Worm (Caenorhabditis elegans) whole organism, young adult: Measurements from ENCODE around the gene F25B4.7.
A peak's percentile ranks its signal among the peaks of the same experiment; 100 is the strongest.

Experiments
- B0019.2 ChIP-seq: fragments of 200-800 bp; sonication (Bioruptor generic); conservative IDR thresholded peaks from 2 replicates; pipeline ENCODE4 v1.3.6; 2022; ENCODE audit warnings: missing genetic modification reagents, missing genetic modification characterization, missing compliant biosample characterization
- B0261.1 ChIP-seq: sonication (generic microtip); optimal IDR thresholded peaks from 2 replicates; lab custom pipeline; 2016; ENCODE audit warnings: mild to moderate bottlenecking, missing genetic modification characterization, moderate library complexity, missing compliant biosample characterization
- C17E4.6 ChIP-seq: fragments of 200-800 bp; sonication (Bioruptor generic); IDR thresholded peaks from 2 replicates; pipeline ENCODE4 v1.3.6; 2022; ENCODE audit warnings: missing genetic modification reagents, missing genetic modification characterization, missing compliant biosample characterization
- F10E7.11 ChIP-seq: sonication (generic microtip); optimal IDR thresholded peaks from 2 replicates; lab custom pipeline; 2017; ENCODE audit warnings: mild to moderate bottlenecking, missing genetic modification characterization, moderate library complexity, missing compliant biosample characterization
- F39B2.1 ChIP-seq: fragments of 200-800 bp; sonication (Bioruptor generic); IDR thresholded peaks from 2 replicates; pipeline ENCODE4 v1.3.6; 2022; ENCODE audit warnings: missing genetic modification reagents, missing genetic modification characterization, missing compliant biosample characterization
- F57C9.4 ChIP-seq: sonication (generic microtip); optimal IDR thresholded peaks from 2 replicates; lab custom pipeline; 2017; ENCODE audit warnings: mild to moderate bottlenecking, missing genetic modification characterization, missing compliant biosample characterization
- K11D2.4 ChIP-seq: fragments of 200-800 bp; sonication (Bioruptor generic); IDR thresholded peaks from 2 replicates; pipeline ENCODE4 v1.3.6; 2022; ENCODE audit warnings: missing genetic modification reagents, missing genetic modification characterization, missing compliant biosample characterization
- T07F8.4 ChIP-seq: sonication (generic microtip); optimal IDR thresholded peaks from 2 replicates; lab custom pipeline; 2016; ENCODE audit warnings: mild to moderate bottlenecking, missing genetic modification characterization, moderate library complexity, missing compliant biosample characterization
- Y53F4B.3 ChIP-seq: fragments of 200-800 bp; sonication (Bioruptor generic); IDR thresholded peaks from 2 replicates; pipeline ENCODE4 v1.3.6; 2022; ENCODE audit warnings: missing genetic modification reagents, missing genetic modification characterization, missing compliant biosample characterization
- Y56A3A.18 ChIP-seq: fragments of 200-800 bp; sonication (Bioruptor generic); IDR thresholded peaks from 2 replicates; pipeline ENCODE4 v1.3.6; 2022; ENCODE audit warnings: missing genetic modification reagents, missing genetic modification characterization, missing compliant biosample characterization
- Y95B8A.8 ChIP-seq: fragments of 200-800 bp; sonication (Bioruptor generic); IDR thresholded peaks from 2 replicates; pipeline ENCODE4 v1.3.6; 2022; ENCODE audit warnings: missing genetic modification reagents, missing genetic modification characterization, missing compliant biosample characterization
- aptf-2 ChIP-seq: fragments of 200-800 bp; sonication (Bioruptor generic); conservative IDR thresholded peaks from 2 replicates; pipeline ENCODE4 v1.3.6; 2022; ENCODE audit warnings: missing genetic modification reagents, missing genetic modification characterization, missing compliant biosample characterization
- aptf-3 ChIP-seq: fragments of 200-800 bp; sonication (Bioruptor generic); IDR thresholded peaks from 2 replicates; pipeline ENCODE4 v1.3.6; 2022; ENCODE audit warnings: missing genetic modification characterization, missing compliant biosample characterization
- attf-6 ChIP-seq: fragments of 200-800 bp; sonication (Bioruptor generic); IDR thresholded peaks from 2 replicates; pipeline ENCODE4 v1.3.6; 2022; ENCODE audit warnings: missing genetic modification reagents, missing genetic modification characterization, missing compliant biosample characterization
- cebp-1 ChIP-seq, 2 experiments: fragments of 200-800 bp in 1 of 2; sonication (Bioruptor generic) in 1 of 2; sonication (generic microtip) in 1 of 2; IDR thresholded peaks in 1 of 2; optimal IDR thresholded peaks in 1 of 2; 2 replicates each; pipeline versions ENCODE4 v1.3.6 to Lab custom; 2017 to 2022; ENCODE audit warnings: missing compliant biosample characterization in 2 of 2, missing genetic modification characterization in 2 of 2, mild to moderate bottlenecking in 1 of 2, missing genetic modification reagents in 1 of 2, moderate library complexity in 1 of 2
- ceh-100 ChIP-seq: fragments of 200-800 bp; sonication (Bioruptor generic); IDR thresholded peaks from 2 replicates; pipeline ENCODE4 v1.3.6; 2022; ENCODE audit warnings: missing genetic modification reagents, missing genetic modification characterization, missing compliant biosample characterization
- ceh-58 ChIP-seq: fragments of 200-800 bp; sonication (Bioruptor generic); IDR thresholded peaks from 2 replicates; pipeline ENCODE4 v1.3.6; 2022; ENCODE audit warnings: missing genetic modification characterization, missing compliant biosample characterization
- ceh-79 ChIP-seq: sonication (generic microtip); optimal IDR thresholded peaks from 2 replicates; lab custom pipeline; 2017; ENCODE audit warnings: mild to moderate bottlenecking, missing genetic modification characterization, missing compliant biosample characterization
- ceh-91 ChIP-seq: fragments of 200-800 bp; sonication (Bioruptor generic); IDR thresholded peaks from 2 replicates; pipeline ENCODE4 v1.3.6; 2022; ENCODE audit warnings: missing genetic modification reagents, missing genetic modification characterization, missing compliant biosample characterization
- chd-7 ChIP-seq: sonication (generic microtip); optimal IDR thresholded peaks from 2 replicates; lab custom pipeline; 2016; ENCODE audit warnings: mild to moderate bottlenecking, missing genetic modification characterization, moderate library complexity, missing compliant biosample characterization
- die-1 ChIP-seq: sonication (generic microtip); optimal IDR thresholded peaks from 2 replicates; lab custom pipeline; 2016; ENCODE audit warnings: missing genotype, mild to moderate bottlenecking, missing genetic modification characterization, missing compliant biosample characterization
- dpff-1 ChIP-seq: sonication (generic microtip); optimal IDR thresholded peaks from 2 replicates; lab custom pipeline; 2017; ENCODE audit warnings: mild to moderate bottlenecking, missing genetic modification characterization, missing compliant biosample characterization
- efl-1 ChIP-seq: fragments of 150-350 bp; optimal IDR thresholded peaks from 2 replicates; lab custom pipeline; 2014; ENCODE audit warnings: missing biosample characterization, missing genetic modification reagents, missing genetic modification characterization
- ekl-4 ChIP-seq: fragments of 200-800 bp; sonication (Bioruptor generic); IDR thresholded peaks from 2 replicates; pipeline ENCODE4 v1.3.6; 2022; ENCODE audit warnings: missing genetic modification reagents, missing genetic modification characterization, missing compliant biosample characterization
- hmg-1.2 ChIP-seq: fragments of 200-800 bp; sonication (Bioruptor generic); IDR thresholded peaks from 2 replicates; pipeline ENCODE4 v1.3.6; 2022; ENCODE audit warnings: missing genetic modification reagents, missing genetic modification characterization, missing compliant biosample characterization
- hrde-1 ChIP-seq: sonication (generic microtip); optimal IDR thresholded peaks from 2 replicates; lab custom pipeline; 2016; ENCODE audit warnings: missing genetic modification characterization, mild to moderate bottlenecking, missing compliant biosample characterization, moderate library complexity, missing genotype, missing genetic modification reagents, borderline replicate concordance
- lin-35 ChIP-seq, 3 experiments: fragments of 150-350 bp in 2 of 3; sonication (generic microtip) in 1 of 3; optimal IDR thresholded peaks; 2 replicates each; lab custom pipeline; 2014 to 2018; ENCODE audit warnings: missing biosample characterization in 3 of 3, missing genetic modification characterization in 3 of 3, missing genetic modification reagents in 3 of 3
- lin-40 ChIP-seq: sonication (generic microtip); optimal IDR thresholded peaks from 2 replicates; lab custom pipeline; 2016; ENCODE audit warnings: missing genetic modification characterization, mild to moderate bottlenecking, missing compliant biosample characterization, missing genotype, missing genetic modification reagents
- lin-54 ChIP-seq: fragments of 200-800 bp; sonication (Bioruptor generic); optimal IDR thresholded peaks from 2 replicates; lab custom pipeline; 2018; ENCODE audit warnings: mild to moderate bottlenecking, missing genetic modification characterization, missing compliant biosample characterization
- lir-1 ChIP-seq: fragments of 200-800 bp; sonication (Bioruptor generic); conservative IDR thresholded peaks from 2 replicates; pipeline ENCODE4 v1.3.6; 2022; ENCODE audit warnings: missing genetic modification reagents, missing genetic modification characterization, missing compliant biosample characterization
- lsl-1 ChIP-seq: fragments of 200-800 bp; sonication (Bioruptor generic); optimal IDR thresholded peaks from 2 replicates; lab custom pipeline; 2018; ENCODE audit warnings: mild to moderate bottlenecking, missing genetic modification characterization, moderate library complexity, missing compliant biosample characterization
- madf-10 ChIP-seq: sonication (generic microtip); optimal IDR thresholded peaks from 2 replicates; lab custom pipeline; 2016; ENCODE audit warnings: mild to moderate bottlenecking, missing genetic modification characterization, missing compliant biosample characterization
- madf-3 ChIP-seq: fragments of 200-800 bp; sonication (Bioruptor generic); IDR thresholded peaks from 2 replicates; pipeline ENCODE4 v1.3.6; 2022; ENCODE audit warnings: missing genetic modification reagents, missing genetic modification characterization, missing compliant biosample characterization
- madf-6 ChIP-seq: fragments of 200-800 bp; sonication (Bioruptor generic); IDR thresholded peaks from 2 replicates; pipeline ENCODE4 v1.3.6; 2022; ENCODE audit warnings: missing genetic modification reagents, missing genetic modification characterization, missing compliant biosample characterization
- mel-28 ChIP-seq: sonication (generic microtip); optimal IDR thresholded peaks from 2 replicates; lab custom pipeline; 2016; ENCODE audit warnings: borderline replicate concordance, mild to moderate bottlenecking, missing genetic modification characterization, missing compliant biosample characterization
- mxl-1 ChIP-seq: sonication (generic microtip); optimal IDR thresholded peaks from 2 replicates; lab custom pipeline; 2016; ENCODE audit warnings: missing genetic modification characterization, missing compliant biosample characterization
- nhr-90 ChIP-seq: sonication (generic microtip); optimal IDR thresholded peaks from 2 replicates; lab custom pipeline; 2016; ENCODE audit warnings: missing genotype, mild to moderate bottlenecking, missing genetic modification characterization, missing compliant biosample characterization
- pha-4 ChIP-seq: fragments of 150-350 bp; sonication (generic microtip); optimal IDR thresholded peaks from 2 replicates; lab custom pipeline; 2014; ENCODE audit warnings: missing biosample characterization, missing genetic modification reagents, missing genetic modification characterization
- rcor-1 ChIP-seq: fragments of 200-800 bp; sonication (Bioruptor generic); IDR thresholded peaks from 2 replicates; pipeline ENCODE4 v1.3.6; 2022; ENCODE audit warnings: missing genetic modification reagents, missing genetic modification characterization, missing compliant biosample characterization
- rec-8 ChIP-seq, 2 experiments: sonication (generic microtip); optimal IDR thresholded peaks; 2 replicates each; lab custom pipeline; 2016; ENCODE audit warnings: mild to moderate bottlenecking in 2 of 2, missing genetic modification characterization in 2 of 2, missing genetic modification reagents in 2 of 2, missing genotype in 2 of 2, missing biosample characterization in 1 of 2, missing compliant biosample characterization in 1 of 2, moderate library complexity in 1 of 2
- rpc-1 ChIP-seq, 2 experiments: fragments of 150-350 bp in 1 of 2; sonication (generic microtip) in 1 of 2; optimal IDR thresholded peaks; 2 replicates each; lab custom pipeline; 2014 to 2018; ENCODE audit warnings: missing biosample characterization in 1 of 2, missing genetic modification characterization in 1 of 2, missing genetic modification reagents in 1 of 2, missing genotype in 1 of 2
- sea-2 ChIP-seq: fragments of 200-800 bp; sonication (Bioruptor generic); IDR thresholded peaks from 2 replicates; pipeline ENCODE4 v1.3.6; 2022; ENCODE audit warnings: missing genetic modification characterization, missing compliant biosample characterization
- snpc-1.1 ChIP-seq: sonication (generic microtip); optimal IDR thresholded peaks from 2 replicates; lab custom pipeline; 2017; ENCODE audit warnings: missing genetic modification characterization, mild to moderate bottlenecking, missing compliant biosample characterization, antibody characterized with exemption, moderate library complexity, missing genotype, missing genetic modification reagents; ENCODE audit not compliant: insufficient read depth
- snpc-4 ChIP-seq, 5 experiments: fragments of 150-350 bp in 1 of 5; sonication (generic microtip) in 4 of 5; optimal IDR thresholded peaks; 2 replicates each; lab custom pipeline; 2014 to 2018; ENCODE audit warnings: missing genetic modification characterization in 5 of 5, missing biosample characterization in 3 of 5, antibody characterized with exemption in 2 of 5, mild to moderate bottlenecking in 2 of 5, missing compliant biosample characterization in 2 of 5, missing genotype in 2 of 5, moderate library complexity in 2 of 5, missing genetic modification reagents in 1 of 5
- tbp1 ChIP-seq: fragments of 200-800 bp; sonication (Bioruptor generic); optimal IDR thresholded peaks from 2 replicates; lab custom pipeline; 2018; ENCODE audit warnings: mild to moderate bottlenecking, missing genetic modification characterization, missing compliant biosample characterization
- xnd-1 ChIP-seq: sonication (generic microtip); optimal IDR thresholded peaks from 2 replicates; lab custom pipeline; 2016; ENCODE audit warnings: missing genotype, missing genetic modification reagents, missing genetic modification characterization, missing compliant biosample characterization

The F25B4.7 gene

DNA sequence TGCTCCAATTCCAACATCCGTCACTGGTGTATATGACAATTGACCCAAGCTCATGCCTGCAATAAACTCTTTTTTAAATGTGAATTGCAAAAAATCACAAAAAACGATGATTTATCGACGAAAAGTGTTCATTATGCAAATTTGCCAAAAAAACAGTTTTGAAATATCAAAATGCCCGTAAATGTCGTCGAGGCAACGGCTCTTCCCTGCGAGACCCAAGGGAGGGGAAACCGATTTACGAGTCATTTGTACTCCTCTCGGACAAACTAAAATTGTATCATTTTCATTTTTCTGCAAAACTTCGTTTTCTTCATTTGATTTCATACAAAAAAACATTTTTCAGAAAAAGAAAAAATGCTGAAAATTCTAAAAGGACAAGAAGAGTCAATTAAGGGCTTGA is 2.5 kb downstream of the F25B4.7 start, which contains the start of the genes hmgs-1 and F25B4.4 (continued):
- TF ChIP-seq C17E4.6 (GFP tag; lab: Robert Waterston, UW), result no peak
- TF ChIP-seq rcor-1 (GFP tag; lab: Robert Waterston, UW), result peak; percentile 78
- TF ChIP-seq ceh-79 (tag; lab: Kevin White, UChicago), result no peak
- TF ChIP-seq hrde-1 (tag; lab: Kevin White, UChicago), result no peak
- no peak for TF ChIP-seq F39B2.1 (GFP tag; lab: Robert Waterston, UW)
- TF ChIP-seq ceh-58 (GFP tag; lab: Robert Waterston, UW), result no peak
- no peak for TF ChIP-seq nhr-90 (tag; lab: Kevin White, UChicago)
- TF ChIP-seq Y56A3A.18 (GFP tag; lab: Robert Waterston, UW), result no peak
- TF ChIP-seq snpc-1.1 (tag; lab: Kevin White, UChicago), result no peak
- peak; percentile 65 for TF ChIP-seq lsl-1 (GFP tag; lab: Kevin White, UChicago)
- TF ChIP-seq rec-8 (tag; optimal IDR thresholded peaks at IDR 0.05; lab: Kevin White, UChicago), result no peak
- TF ChIP-seq rpc-1 (optimal IDR thresholded peaks at IDR 0.05; lab: Kevin White, UChicago), result no peak
- no peak for TF ChIP-seq rpc-1 (tag; optimal IDR thresholded peaks at IDR 0.05; lab: Kevin White, UChicago)
- TF ChIP-seq hmg-1.2 (GFP tag; lab: Robert Waterston, UW), result peak; percentile 55
- no peak for TF ChIP-seq dpff-1
- TF ChIP-seq ceh-91 (GFP tag; lab: Robert Waterston, UW), result peak; percentile 75
- TF ChIP-seq die-1 (tag; lab: Kevin White, UChicago), result no peak
- peak; percentile 85 for TF ChIP-seq lin-54 (GFP tag; lab: Kevin White, UChicago)
- TF ChIP-seq pha-4, result peak; percentile 68
- no peak for TF ChIP-seq sea-2
- TF ChIP-seq madf-3 (GFP tag; lab: Robert Waterston, UW), result 0 out of 2 replicates have a peak, but pooled peaks have one; percentile 30
- TF ChIP-seq B0261.1 (tag; lab: Kevin White, UChicago), result no peak
- no peak for TF ChIP-seq F57C9.4
- no peak; the same call in 1 of the 2 replicates for TF ChIP-seq lir-1 (GFP tag; lab: Robert Waterston, UW)
- no peak for TF ChIP-seq aptf-2 (GFP tag; lab: Robert Waterston, UW)
- TF ChIP-seq lin-35 (GFP tag; optimal IDR thresholded peaks at IDR 0.05; lab: Kevin White, UChicago), result peak in 2 of 3 experiments; percentile 39 to 85
- TF ChIP-seq efl-1 (GFP tag; lab: Kevin White, UChicago), result peak; percentile 55
- no peak for TF ChIP-seq mxl-1 (tag; lab: Kevin White, UChicago)
- TF ChIP-seq ceh-100 (GFP tag; lab: Robert Waterston, UW), result 0 out of 2 replicates have a peak, but pooled peaks have one; percentile 21
- peak; percentile 37 for TF ChIP-seq xnd-1 (tag; lab: Kevin White, UChicago)
- TF ChIP-seq madf-10 (tag; lab: Kevin White, UChicago), result peak; percentile 8
- peak; percentile 43; the same call in 1 of the 2 replicates for TF ChIP-seq Y95B8A.8
- no peak for TF ChIP-seq aptf-3 (GFP tag; lab: Robert Waterston, UW)
- TF ChIP-seq madf-6, result peak; percentile 83
- peak; percentile 58; the same call in 1 of the 2 replicates for TF ChIP-seq cebp-1 (GFP tag; IDR thresholded peaks at IDR 0.05; lab: Robert Waterston, UW)
- peak; percentile 84 for TF ChIP-seq cebp-1 (tag; optimal IDR thresholded peaks at IDR 0.05; lab: Kevin White, UChicago)
- TF ChIP-seq ekl-4 (GFP tag; lab: Robert Waterston, UW), result peak; percentile 63
- no peak for TF ChIP-seq Y53F4B.3 (GFP tag; lab: Robert Waterston, UW)
- no peak for TF ChIP-seq attf-6 (GFP tag; lab: Robert Waterston, UW)
- peak; percentile 84 for TF ChIP-seq lin-40 (tag; lab: Kevin White, UChicago)
- TF ChIP-seq F10E7.11 (tag; lab: Kevin White, UChicago), result no peak
- peak; percentile 66 for TF ChIP-seq tbp1 (GFP tag; lab: Kevin White, UChicago)
- TF ChIP-seq chd-7 (tag; lab: Kevin White, UChicago), result no peak
- peak; percentile 48 for TF ChIP-seq snpc-4 (GFP tag; optimal IDR thresholded peaks at IDR 0.05; lab: Kevin White, UChicago)
- TF ChIP-seq snpc-4 (tag; optimal IDR thresholded peaks at IDR 0.05; lab: Kevin White, UChicago), result peak; percentile 15 to 69 (median 47)
- TF ChIP-seq mel-28 (tag; lab: Kevin White, UChicago), result no peak
- TF ChIP-seq B0019.2 (GFP tag; lab: Robert Waterston, UW), result peak; percentile 86
- TF ChIP-seq K11D2.4 (GFP tag; lab: Robert Waterston, UW), result no peak
- no peak for TF ChIP-seq T07F8.4
